Fruit fly (Drosophila melanogaster) whole organism, prepupa: ENCODE measurements around the gene CG32551.

Experiments used
- CG10631 ChIP-seq: fragments of 200-800 bp; sonication (Bioruptor generic); optimal IDR thresholded peaks from 2 replicates; lab custom pipeline; 2016; ENCODE audit warnings: missing biosample characterization, missing genetic modification characterization
- CG15336 ChIP-seq: fragments of 200-800 bp; sonication (Bioruptor generic); IDR thresholded peaks from 2 replicates; pipeline ENCODE4 v1.3.6; 2022; ENCODE audit warnings: missing biosample characterization, missing genetic modification characterization
- CG31627 ChIP-seq: fragments of 200-800 bp; sonication (Bioruptor generic); optimal IDR thresholded peaks from 3 replicates; lab custom pipeline; 2016; ENCODE audit warnings: missing biosample characterization, missing genetic modification characterization
- CG32006 ChIP-seq: fragments of 200-800 bp; sonication (Bioruptor generic); optimal IDR thresholded peaks from 3 replicates; lab custom pipeline; 2017; ENCODE audit warnings: missing biosample characterization, mild to moderate bottlenecking, missing genetic modification characterization
- CG6276 ChIP-seq: fragments of 200-800 bp; sonication (Bioruptor generic); optimal IDR thresholded peaks from 2 replicates; lab custom pipeline; 2017; ENCODE audit warnings: missing biosample characterization, mild to moderate bottlenecking, missing genetic modification characterization
- Eip75B ChIP-seq: fragments of 200-800 bp; sonication (Bioruptor generic); optimal IDR thresholded peaks from 3 replicates; lab custom pipeline; 2016; ENCODE audit warnings: missing biosample characterization, missing genetic modification characterization
- Ets21C ChIP-seq: fragments of 200-800 bp; sonication (Bioruptor generic); optimal IDR thresholded peaks from 3 replicates; lab custom pipeline; 2016; ENCODE audit warnings: missing biosample characterization, missing genetic modification characterization
- Gug ChIP-seq: fragments of 200-800 bp; sonication (Bioruptor generic); IDR thresholded peaks from 2 replicates; pipeline ENCODE4 v1.3.6; 2022; ENCODE audit warnings: missing biosample characterization, missing genetic modification characterization
- Sox15 ChIP-seq: fragments of 200-800 bp; sonication (Bioruptor generic); optimal IDR thresholded peaks from 3 replicates; lab custom pipeline; 2016; ENCODE audit warnings: missing biosample characterization, missing genetic modification characterization
- acj6 ChIP-seq: fragments of 200-800 bp; sonication (Bioruptor generic); optimal IDR thresholded peaks from 3 replicates; lab custom pipeline; 2016; ENCODE audit warnings: missing biosample characterization, missing genetic modification characterization
- lz ChIP-seq: fragments of 200-800 bp; sonication (Bioruptor generic); optimal IDR thresholded peaks from 3 replicates; lab custom pipeline; 2016; ENCODE audit warnings: missing biosample characterization, missing genetic modification characterization
- net ChIP-seq: fragments of 200-800 bp; sonication (Bioruptor generic); optimal IDR thresholded peaks from 3 replicates; lab custom pipeline; 2016; ENCODE audit warnings: missing biosample characterization, missing genetic modification characterization

dm6 chrX:18402564-18402963 lies 36.1 kb upstream of the CG32551 start:
- TF ChIP-seq Ets21C (GFP tag; lab: Kevin White, UChicago) = no peak
- no peak for TF ChIP-seq CG6276 (GFP tag; lab: Kevin White, UChicago)
- TF ChIP-seq Gug (GFP tag; lab: Robert Waterston, UW) = no peak
- no peak for TF ChIP-seq CG31627
- no peak for TF ChIP-seq Eip75B (GFP tag; lab: Kevin White, UChicago)
- no peak for TF ChIP-seq CG32006 (GFP tag; lab: Kevin White, UChicago)
- no peak for TF ChIP-seq Sox15 (GFP tag; lab: Kevin White, UChicago)
- TF ChIP-seq CG10631 = no peak
- no peak for TF ChIP-seq lz (GFP tag; lab: Kevin White, UChicago)
- no peak for TF ChIP-seq net (GFP tag; lab: Kevin White, UChicago)
- no peak for TF ChIP-seq CG15336 (GFP tag; lab: Robert Waterston, UW)
- TF ChIP-seq acj6 (GFP tag; lab: Kevin White, UChicago) = no peak
